Worm (Caenorhabditis elegans) whole organism, L4 larva: ENCODE measurements around the gene snt-7.

Experiments used
- daf-16 ChIP-seq, 3 experiments: sonication (generic microtip); optimal IDR thresholded peaks; 2 replicates each; lab custom pipeline; 2016 to 2017; ENCODE audit warnings: missing genetic modification characterization in 3 of 3, missing genetic modification reagents in 3 of 3, mild to moderate bottlenecking in 2 of 3, missing compliant biosample characterization in 2 of 3, missing biosample characterization in 1 of 3, moderate library complexity in 1 of 3
- pha-4 ChIP-seq, 2 experiments: fragments of 150-350 bp in 1 of 2; fragments of 200-800 bp in 1 of 2; sonication (Bioruptor generic) in 1 of 2; IDR thresholded peaks in 1 of 2; optimal IDR thresholded peaks in 1 of 2; 2 replicates each; pipeline versions ENCODE4 v1.3.6 to Lab custom; 2014 to 2022; ENCODE audit warnings: missing genetic modification characterization in 2 of 2, missing genetic modification reagents in 2 of 2, missing biosample characterization in 1 of 2, missing compliant biosample characterization in 1 of 2
- tra-1 ChIP-seq: fragments of 200-800 bp; sonication (Bioruptor generic); IDR thresholded peaks from 2 replicates; pipeline ENCODE4 v1.3.6; 2022; ENCODE audit warnings: missing genetic modification reagents, missing genetic modification characterization, missing compliant biosample characterization

DNA sequence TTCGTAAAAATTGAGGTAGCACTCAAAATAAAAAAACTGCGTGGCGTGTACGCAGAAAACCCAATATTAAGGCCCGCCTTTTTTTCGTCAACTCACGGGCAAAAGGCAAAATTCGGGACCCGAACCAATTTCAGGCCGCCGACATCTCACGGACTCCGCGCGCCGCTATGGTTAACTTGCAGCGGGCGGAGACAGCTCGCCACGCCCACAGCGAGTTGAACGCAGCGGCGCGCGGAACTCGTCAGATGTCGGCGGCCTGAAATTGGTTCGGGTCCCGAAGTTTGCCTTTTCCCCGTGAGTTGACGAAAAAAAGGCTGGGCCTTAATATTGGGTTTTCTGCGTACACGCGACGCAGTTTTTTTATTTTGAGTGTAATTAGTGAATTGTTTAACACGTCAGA lies 22.2 kb upstream of the snt-7 start:
- TF ChIP-seq daf-16 (GFP tag; optimal IDR thresholded peaks at IDR 0.05; lab: Kevin White, UChicago) (no peak), daf-16 (tag; optimal IDR thresholded peaks at IDR 0.05; lab: Kevin White, UChicago) (no peak), pha-4 (GFP tag; IDR thresholded peaks at IDR 0.05; lab: Robert Waterston, UW) (no peak), pha-4 (tag; optimal IDR thresholded peaks at IDR 0.05; lab: Kevin White, UChicago) (no peak), tra-1 (GFP tag; lab: Robert Waterston, UW) (no peak)
